Worm (Caenorhabditis elegans) whole organism, L1 larva: ENCODE results near the gene K09C4.2.
A peak's percentile ranks its signal among the peaks of the same experiment; 100 is the strongest.

Experiments
- C34B4.2 ChIP-seq: sonication (generic microtip); optimal IDR thresholded peaks from 2 replicates; lab custom pipeline; 2017; ENCODE audit warnings: mild to moderate bottlenecking, missing genetic modification characterization, missing compliant biosample characterization
- aha-1 ChIP-seq: fragments of 150-350 bp; optimal IDR thresholded peaks from 2 replicates; lab custom pipeline; 2014; ENCODE audit warnings: missing biosample characterization, missing genetic modification characterization
- aly-2 ChIP-seq: fragments of 150-350 bp; optimal IDR thresholded peaks from 2 replicates; lab custom pipeline; 2014; ENCODE audit warnings: missing biosample characterization, missing genetic modification characterization
- ama-1 ChIP-seq: fragments of 150-350 bp; optimal IDR thresholded peaks from 2 replicates; lab custom pipeline; 2014
- blmp-1 ChIP-seq: fragments of 150-350 bp; optimal IDR thresholded peaks from 2 replicates; lab custom pipeline; 2014; ENCODE audit warnings: missing biosample characterization, missing genetic modification characterization
- ceh-63 ChIP-seq: fragments of 200-800 bp; sonication (Bioruptor generic); optimal IDR thresholded peaks from 2 replicates; lab custom pipeline; 2018; ENCODE audit warnings: mild to moderate bottlenecking, missing genetic modification characterization, missing compliant biosample characterization
- efl-3 ChIP-seq: fragments of 200-800 bp; sonication (Bioruptor generic); optimal IDR thresholded peaks from 2 replicates; lab custom pipeline; 2018; ENCODE audit warnings: mild to moderate bottlenecking, missing genetic modification characterization, missing compliant biosample characterization
- elt-2 ChIP-seq: sonication (generic microtip); optimal IDR thresholded peaks from 2 replicates; lab custom pipeline; 2016; ENCODE audit warnings: missing genetic modification characterization, mild to moderate bottlenecking, inconsistent platforms, missing compliant biosample characterization, missing genetic modification reagents
- fkh-4 ChIP-seq: sonication (generic microtip); optimal IDR thresholded peaks from 2 replicates; lab custom pipeline; 2016; ENCODE audit warnings: missing compliant biosample characterization, missing genetic modification characterization, borderline replicate concordance
- fkh-8 ChIP-seq: sonication (generic microtip); optimal IDR thresholded peaks from 2 replicates; lab custom pipeline; 2016; ENCODE audit warnings: mild to moderate bottlenecking, missing genetic modification characterization, missing compliant biosample characterization
- hlh-17 ChIP-seq: fragments of 200-800 bp; sonication (Bioruptor generic); optimal IDR thresholded peaks from 2 replicates; lab custom pipeline; 2018; ENCODE audit warnings: missing genetic modification characterization, mild to moderate bottlenecking, missing compliant biosample characterization, moderate library complexity, borderline replicate concordance
- lin-14 ChIP-seq: fragments of 200-800 bp; sonication (Bioruptor generic); optimal IDR thresholded peaks from 2 replicates; lab custom pipeline; 2018; ENCODE audit warnings: mild to moderate bottlenecking, missing genetic modification characterization, moderate library complexity, missing compliant biosample characterization
- lin-15B ChIP-seq: fragments of 150-350 bp; sonication (generic microtip); optimal IDR thresholded peaks from 3 replicates; lab custom pipeline; 2014; ENCODE audit warnings: missing biosample characterization, missing genetic modification characterization
- mab-9 ChIP-seq: fragments of 200-800 bp; sonication (Bioruptor generic); IDR thresholded peaks from 2 replicates; pipeline ENCODE4 v1.3.6; 2022; ENCODE audit warnings: missing genetic modification reagents, missing genetic modification characterization, missing compliant biosample characterization
- mdl-1 ChIP-seq, 2 experiments: fragments of 150-350 bp; optimal IDR thresholded peaks; 2 replicates each; lab custom pipeline; 2014 to 2017; ENCODE audit warnings: missing biosample characterization in 2 of 2, missing genetic modification characterization in 2 of 2, inconsistent platforms in 1 of 2
- nhr-11 ChIP-seq: fragments of 150-350 bp; optimal IDR thresholded peaks from 2 replicates; lab custom pipeline; 2014; ENCODE audit warnings: missing biosample characterization, missing genetic modification characterization
- nhr-19 ChIP-seq: fragments of 200-800 bp; sonication (Bioruptor generic); conservative IDR thresholded peaks from 2 replicates; pipeline ENCODE4 v1.3.6; 2022; ENCODE audit warnings: missing genetic modification characterization, missing compliant biosample characterization
- nhr-20 ChIP-seq: sonication (generic microtip); optimal IDR thresholded peaks from 2 replicates; lab custom pipeline; 2016; ENCODE audit warnings: mild to moderate bottlenecking, missing genetic modification characterization, missing compliant biosample characterization
- nhr-237 ChIP-seq: fragments of 150-350 bp; optimal IDR thresholded peaks from 2 replicates; lab custom pipeline; 2014; ENCODE audit warnings: missing biosample characterization, missing genetic modification characterization
- nhr-71 ChIP-seq: sonication (generic microtip); optimal IDR thresholded peaks from 2 replicates; lab custom pipeline; 2016; ENCODE audit warnings: mild to moderate bottlenecking, missing genetic modification characterization, moderate library complexity, missing compliant biosample characterization
- nhr-77 ChIP-seq: fragments of 150-350 bp; optimal IDR thresholded peaks from 2 replicates; lab custom pipeline; 2014; ENCODE audit warnings: missing biosample characterization, missing genetic modification characterization
- nhr-84 ChIP-seq: sonication (generic microtip); optimal IDR thresholded peaks from 2 replicates; lab custom pipeline; 2017; ENCODE audit warnings: missing biosample characterization, missing genetic modification characterization
- nhr-85 ChIP-seq: sonication (generic microtip); peaks from one replicate; lab custom pipeline; 2016; ENCODE audit warnings: missing genetic modification characterization, inconsistent platforms, missing compliant biosample characterization
- snpc-4 ChIP-seq: fragments of 150-350 bp; optimal IDR thresholded peaks from 2 replicates; lab custom pipeline; 2014; ENCODE audit warnings: missing biosample characterization, missing genetic modification characterization
- sox-4 ChIP-seq: sonication (generic microtip); optimal IDR thresholded peaks from 2 replicates; lab custom pipeline; 2016; ENCODE audit warnings: missing genetic modification characterization, missing compliant biosample characterization
- swsn-7 ChIP-seq: sonication (generic microtip); optimal IDR thresholded peaks from 2 replicates; lab custom pipeline; 2016; ENCODE audit warnings: missing genetic modification characterization, missing compliant biosample characterization
- tlp-1 ChIP-seq: fragments of 150-350 bp; optimal IDR thresholded peaks from 2 replicates; lab custom pipeline; 2014; ENCODE audit warnings: missing biosample characterization, missing genetic modification characterization
- unc-62 ChIP-seq: fragments of 150-350 bp; optimal IDR thresholded peaks from 2 replicates; lab custom pipeline; 2014; ENCODE audit warnings: missing biosample characterization, missing genetic modification reagents, missing genetic modification characterization
- unc-86 ChIP-seq: sonication (generic microtip); optimal IDR thresholded peaks from 2 replicates; lab custom pipeline; 2016; ENCODE audit warnings: missing genetic modification characterization, missing compliant biosample characterization
- vab-15 ChIP-seq: sonication (generic microtip); optimal IDR thresholded peaks from 2 replicates; lab custom pipeline; 2017; ENCODE audit warnings: missing genotype, mild to moderate bottlenecking, missing genetic modification characterization, missing compliant biosample characterization
- xbp-1 ChIP-seq: sonication (generic microtip); optimal IDR thresholded peaks from 2 replicates; lab custom pipeline; 2016; ENCODE audit warnings: missing genetic modification characterization, missing compliant biosample characterization
- zag-1 ChIP-seq: fragments of 150-350 bp; optimal IDR thresholded peaks from 2 replicates; lab custom pipeline; 2014; ENCODE audit warnings: missing biosample characterization, missing genetic modification characterization
- ztf-4 ChIP-seq: fragments of 150-350 bp; optimal IDR thresholded peaks from 2 replicates; lab custom pipeline; 2014; ENCODE audit warnings: missing biosample characterization, missing genetic modification characterization

K09C4.2 gene

ce11 chrX:3297812-3298211 is 1.5 kb downstream of the K09C4.2 start:
- TF ChIP-seq ama-1, result no peak
- TF ChIP-seq nhr-77, result no peak
- no peak for TF ChIP-seq nhr-19
- no peak for TF ChIP-seq vab-15
- peak; percentile 29 for TF ChIP-seq nhr-20 (tag; lab: Kevin White, UChicago)
- no peak for TF ChIP-seq lin-14 (GFP tag; lab: Kevin White, UChicago)
- peak; percentile 87 for TF ChIP-seq elt-2
- TF ChIP-seq aly-2, result no peak
- no peak for TF ChIP-seq nhr-84 (tag; lab: Kevin White, UChicago)
- no peak for TF ChIP-seq hlh-17
- no peak for TF ChIP-seq ceh-63
- TF ChIP-seq, all 84 proteins: peak for 2

- no peak for TF ChIP-seq sox-4 (tag; lab: Kevin White, UChicago)
- no peak for TF ChIP-seq efl-3 (GFP tag; lab: Kevin White, UChicago)
- TF ChIP-seq C34B4.2 (tag; lab: Kevin White, UChicago), result no peak
- TF ChIP-seq ama-1, result no peak
- no peak for TF ChIP-seq blmp-1 (tag; lab: Kevin White, UChicago)
- no peak for TF ChIP-seq fkh-8 (tag; lab: Kevin White, UChicago)
These were observed 2.3 kb downstream of the K09C4.2 start, which contains the start of gene K09C4.1 for ce11 chrX:3298582-3298981. K09C4.1 (plus strand) TSS chrX:3298882.

- TF ChIP-seq unc-86 (tag; lab: Kevin White, UChicago) (no peak), nhr-71 (tag; lab: Kevin White, UChicago) (no peak), aly-2 (no peak)
- TF ChIP-seq, all 84 proteins: peak for 0
These were observed 4.3 kb downstream of the K09C4.2 start for ce11 chrX:3300582-3300981.

ce11 chrX:3301770-3302169 is 5.5 kb downstream of the K09C4.2 start, which contains the start of gene F11D5.5:
F11D5.5 (plus strand) TSS chrX:3302070.
- no peak for TF ChIP-seq zag-1 (tag; lab: Kevin White, UChicago)
- no peak for TF ChIP-seq sox-4 (tag; lab: Kevin White, UChicago)
- no peak for TF ChIP-seq nhr-77
- no peak for TF ChIP-seq nhr-71 (tag; lab: Kevin White, UChicago)
- no peak for TF ChIP-seq ztf-4
- TF ChIP-seq blmp-1 (tag; lab: Kevin White, UChicago), result no peak
- no peak for TF ChIP-seq mdl-1 (tag; optimal IDR thresholded peaks at IDR 0.05; lab: Kevin White, UChicago)

- TF ChIP-seq lin-15B, result no peak
- no peak for TF ChIP-seq mdl-1 (tag; optimal IDR thresholded peaks at IDR 0.05; lab: Kevin White, UChicago)
- no peak for TF ChIP-seq unc-62 (GFP tag; lab: Kevin White, UChicago)
- TF ChIP-seq mab-9, result no peak
- no peak for TF ChIP-seq nhr-11 (tag; lab: Kevin White, UChicago)
- TF ChIP-seq ama-1, result no peak
- TF ChIP-seq aha-1 (tag; lab: Kevin White, UChicago), result no peak
- no peak for TF ChIP-seq snpc-4 (tag; lab: Kevin White, UChicago)
- no peak for TF ChIP-seq ztf-4
- no peak for TF ChIP-seq nhr-237 (tag; lab: Kevin White, UChicago)
- no peak for TF ChIP-seq fkh-4 (tag; lab: Kevin White, UChicago)
- TF ChIP-seq xbp-1 (tag; lab: Kevin White, UChicago), result no peak
- no peak for TF ChIP-seq tlp-1 (tag; lab: Kevin White, UChicago)
These were observed 7.8 kb downstream of the K09C4.2 start, which contains the start of gene F11D5.7 for ce11 chrX:3304068-3304467. F11D5.7 (plus strand) TSS chrX:3304368.

- TF ChIP-seq nhr-85 (tag; lab: Kevin White, UChicago) (peak; percentile 1), swsn-7 (no peak), elt-2 (peak; percentile 18)
- TF ChIP-seq, all 84 proteins: peak for 2
These were observed 10.5 kb downstream of the K09C4.2 start for ce11 chrX:3306594-3307296.
